Fruit fly (Drosophila melanogaster): Measurements from ENCODE around the gene MRG15.

- TF ChIP-seq CG17806 (tag; optimal IDR thresholded peaks at IDR 0.05): no peak
- TF ChIP-seq Pif1B (GFP tag; optimal IDR thresholded peaks at IDR 0.05): no peak
- TF ChIP-seq CG8159 (tag; optimal IDR thresholded peaks at IDR 0.05): no peak
- TF ChIP-seq CG10348 (GFP tag; IDR thresholded peaks at IDR 0.05): no peak
Observed at dm6 chr3R:15249037-15249436, 28.9 kb downstream of the MRG15 start, which contains the start of gene Amt.
